Fruit fly (Drosophila melanogaster): ENCODE measurements around the gene mRpS6.

DNA sequence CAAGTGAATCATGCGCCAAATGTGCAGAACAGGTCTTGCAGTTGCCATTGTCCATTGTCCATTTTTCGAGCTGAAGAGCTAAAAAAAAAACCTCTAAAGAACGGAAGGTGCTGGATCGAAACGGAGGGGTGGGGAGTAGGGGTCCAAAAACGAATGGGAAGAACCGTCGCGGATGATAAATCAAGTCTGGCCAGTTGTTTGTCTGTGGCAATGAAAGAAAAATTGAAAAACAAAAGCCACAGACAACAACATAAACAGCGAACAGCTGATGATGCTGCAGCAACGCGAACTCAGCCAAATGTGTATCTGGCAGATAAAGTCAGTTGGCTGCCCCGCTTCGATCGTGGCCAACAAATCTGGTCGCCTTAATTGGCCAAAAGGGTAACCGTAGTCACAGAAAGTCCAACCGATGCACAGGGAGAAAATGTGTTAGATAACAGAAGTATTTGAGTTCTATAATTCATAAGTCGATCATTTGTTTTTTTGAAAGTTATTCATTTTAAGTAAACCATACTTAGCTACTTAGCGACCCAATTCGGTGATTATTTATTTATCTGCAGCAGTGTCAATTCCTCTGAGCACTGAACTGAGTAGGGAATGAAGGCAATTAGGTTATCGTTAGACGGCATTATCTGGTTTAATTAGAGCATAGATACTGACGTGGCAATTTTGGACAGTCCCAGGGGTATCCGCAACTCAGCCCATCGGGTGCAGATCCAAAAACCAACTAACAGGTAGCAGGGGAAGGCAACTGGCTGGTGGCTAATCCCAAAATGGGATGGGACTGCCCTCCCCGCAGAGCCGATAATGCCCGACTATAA, 44.2 kb downstream of the mRpS6 start:
- no peak for TF ChIP-seq CG11902 (GFP tag; optimal IDR thresholded peaks at IDR 0.05)
- TF ChIP-seq CG10631 (GFP tag; optimal IDR thresholded peaks at IDR 0.05) = no peak
- TF ChIP-seq Sox14 (GFP tag; optimal IDR thresholded peaks at IDR 0.05) = peak; percentile 10
- no peak for TF ChIP-seq Ets21C (GFP tag; optimal IDR thresholded peaks at IDR 0.05)
- no peak for TF ChIP-seq vri (GFP tag; optimal IDR thresholded peaks at IDR 0.05)
- TF ChIP-seq CG10669 (GFP tag; optimal IDR thresholded peaks at IDR 0.05) = peak; percentile 24
- TF ChIP-seq Blimp-1 (GFP tag; optimal IDR thresholded peaks at IDR 0.05) = peak; percentile 22
- no peak for TF ChIP-seq CG6854 (GFP tag; optimal IDR thresholded peaks at IDR 0.05)
- no peak for TF ChIP-seq Hr38 (GFP tag; optimal IDR thresholded peaks at IDR 0.05)
- no peak for TF ChIP-seq Lpt (GFP tag; optimal IDR thresholded peaks at IDR 0.05)
- TF ChIP-seq fd59A (GFP tag; optimal IDR thresholded peaks at IDR 0.05) = no peak

All from whole organism, prepupa.